Fruit fly (Drosophila melanogaster) whole organism, embryonic: ENCODE data around the gene Sirup.
A peak's percentile ranks its signal among the peaks of the same experiment; 100 is the strongest.

Experiments used
- B-H2 ChIP-seq: fragments of 200-800 bp; sonication (Bioruptor generic); optimal IDR thresholded peaks from 2 replicates; lab custom pipeline; 2018; ENCODE audit warnings: missing biosample characterization, mild to moderate bottlenecking, missing genetic modification characterization
- CG1024 ChIP-seq: fragments of 200-800 bp; sonication (Bioruptor generic); IDR thresholded peaks from 2 replicates; pipeline ENCODE4 v1.3.6; 2022; ENCODE audit warnings: missing biosample characterization, missing genetic modification characterization
- CG16813 ChIP-seq: fragments of 200-800 bp; sonication (Bioruptor generic); IDR thresholded peaks from 3 replicates; pipeline ENCODE4 v1.3.6; 2022; ENCODE audit warnings: missing biosample characterization, missing genetic modification characterization; ENCODE audit not compliant: partially characterized antibody
- CG17802 ChIP-seq: fragments of 200-800 bp; sonication (Bioruptor generic); optimal IDR thresholded peaks from 2 replicates; lab custom pipeline; 2018; ENCODE audit warnings: missing biosample characterization, mild to moderate bottlenecking, missing genetic modification characterization, moderate library complexity
- CG18011 ChIP-seq: fragments of 200-800 bp; sonication (Bioruptor generic); optimal IDR thresholded peaks from 2 replicates; lab custom pipeline; 2017; ENCODE audit warnings: missing biosample characterization, missing genetic modification characterization, mild to moderate bottlenecking, moderate library complexity, missing genotype
- CG2875 ChIP-seq: fragments of 200-800 bp; sonication (Bioruptor generic); optimal IDR thresholded peaks from 2 replicates; lab custom pipeline; 2017; ENCODE audit warnings: missing biosample characterization, mild to moderate bottlenecking, missing genetic modification characterization, missing genetic modification reagents
- CG32772 ChIP-seq: fragments of 200-800 bp; sonication (Bioruptor generic); IDR thresholded peaks from 2 replicates; pipeline ENCODE4 v1.3.6; 2022; ENCODE audit warnings: missing biosample characterization, missing genetic modification characterization
- CG34422 ChIP-seq: fragments of 200-800 bp; sonication (Bioruptor generic); IDR thresholded peaks from 3 replicates; pipeline ENCODE4 v1.3.6; 2022; ENCODE audit warnings: missing biosample characterization, missing genetic modification characterization
- CG3726 ChIP-seq: fragments of 200-800 bp; sonication (Bioruptor generic); IDR thresholded peaks from 3 replicates; pipeline ENCODE4, ENCODE4 v1.3.6; 2022; ENCODE audit warnings: missing biosample characterization, missing genetic modification characterization
- CG3847 ChIP-seq: fragments of 200-800 bp; sonication (Bioruptor generic); IDR thresholded peaks from 2 replicates; pipeline ENCODE4 v1.3.6; 2022; ENCODE audit warnings: missing biosample characterization, missing genetic modification characterization
- CG4707 ChIP-seq: fragments of 200-800 bp; sonication (Bioruptor generic); optimal IDR thresholded peaks from 2 replicates; lab custom pipeline; 2018; ENCODE audit warnings: missing biosample characterization, mild to moderate bottlenecking, missing genetic modification characterization, moderate library complexity
- CG5180 ChIP-seq: fragments of 200-800 bp; sonication (Bioruptor generic); optimal IDR thresholded peaks from 3 replicates; lab custom pipeline; 2017; ENCODE audit warnings: missing biosample characterization, missing genetic modification characterization, mild to moderate bottlenecking, moderate library complexity, missing genetic modification reagents
- CG6254 ChIP-seq: fragments of 200-800 bp; sonication (Bioruptor generic); optimal IDR thresholded peaks from 3 replicates; lab custom pipeline; 2017; ENCODE audit warnings: mild to moderate bottlenecking, missing biosample characterization, missing genetic modification reagents, missing genetic modification characterization
- CG6765 ChIP-seq: fragments of 200-800 bp; sonication (Bioruptor generic); optimal IDR thresholded peaks from 3 replicates; lab custom pipeline; 2017; ENCODE audit warnings: missing biosample characterization, mild to moderate bottlenecking, missing genetic modification characterization
- CG6854 ChIP-seq: fragments of 200-800 bp; sonication (Bioruptor generic); optimal IDR thresholded peaks from 3 replicates; lab custom pipeline; 2017; ENCODE audit warnings: missing biosample characterization, mild to moderate bottlenecking, missing genetic modification characterization
- CG7786 ChIP-seq: fragments of 200-800 bp; sonication (Bioruptor generic); optimal IDR thresholded peaks from 2 replicates; lab custom pipeline; 2016; ENCODE audit warnings: missing biosample characterization, missing genetic modification characterization
- CG7839 ChIP-seq: fragments of 200-800 bp; sonication (Bioruptor generic); optimal IDR thresholded peaks from 3 replicates; lab custom pipeline; 2018; ENCODE audit warnings: missing biosample characterization, mild to moderate bottlenecking, missing genetic modification characterization, moderate library complexity
- D19A ChIP-seq: fragments of 200-800 bp; optimal IDR thresholded peaks from 3 replicates; lab custom pipeline; 2019; ENCODE audit warnings: missing biosample characterization, mild to moderate bottlenecking, missing genetic modification characterization, moderate library complexity
- HLH4C ChIP-seq: fragments of 200-800 bp; sonication (Bioruptor generic); IDR thresholded peaks from 3 replicates; pipeline ENCODE4 v1.3.6; 2022; ENCODE audit warnings: missing biosample characterization, missing genetic modification characterization; ENCODE audit not compliant: partially characterized antibody
- Hand ChIP-seq: fragments of 200-800 bp; sonication (Bioruptor generic); optimal IDR thresholded peaks from 2 replicates; lab custom pipeline; 2017; ENCODE audit warnings: mild to moderate bottlenecking, missing biosample characterization, missing genetic modification reagents, missing genetic modification characterization
- Lpt ChIP-seq: fragments of >200 bp; optimal IDR thresholded peaks from 2 replicates; lab custom pipeline; 2018; ENCODE audit warnings: missing biosample characterization, missing genetic modification characterization
- Mes4 ChIP-seq: fragments of 200-800 bp; sonication (Bioruptor generic); optimal IDR thresholded peaks from 2 replicates; lab custom pipeline; 2016; ENCODE audit warnings: missing biosample characterization, missing genetic modification characterization
- Mrtf ChIP-seq: fragments of 200-800 bp; sonication (Bioruptor generic); IDR thresholded peaks from 3 replicates; pipeline ENCODE4 v1.3.6; 2022; ENCODE audit warnings: missing biosample characterization, missing genetic modification characterization
- Nf-YC ChIP-seq: fragments of 200-800 bp; optimal IDR thresholded peaks from 3 replicates; lab custom pipeline; 2019; ENCODE audit warnings: missing biosample characterization, mild to moderate bottlenecking, missing genetic modification characterization, moderate library complexity
- Oaz ChIP-seq: fragments of 200-800 bp; sonication (Bioruptor generic); IDR thresholded peaks from 2 replicates; pipeline ENCODE4 v1.3.6; 2022; ENCODE audit warnings: missing biosample characterization, missing genetic modification characterization
- Sox102F ChIP-seq: fragments of 200-800 bp; sonication (Bioruptor generic); optimal IDR thresholded peaks from 2 replicates; lab custom pipeline; 2018; ENCODE audit warnings: missing biosample characterization, mild to moderate bottlenecking, missing genetic modification characterization, moderate library complexity
- Ssrp ChIP-seq: fragments of 200-800 bp; sonication (Bioruptor generic); optimal IDR thresholded peaks from 2 replicates; lab custom pipeline; 2018; ENCODE audit warnings: missing biosample characterization, mild to moderate bottlenecking, missing genetic modification characterization, moderate library complexity
- amos ChIP-seq: fragments of 200-800 bp; sonication (Bioruptor generic); IDR thresholded peaks from 2 replicates; pipeline ENCODE4 v1.3.6; 2022; ENCODE audit warnings: missing biosample characterization, missing genetic modification characterization; ENCODE audit not compliant: partially characterized antibody
- ap ChIP-seq: fragments of 200-800 bp; sonication (Bioruptor generic); IDR thresholded peaks from 2 replicates; pipeline ENCODE4 v1.3.6; 2022; ENCODE audit warnings: missing biosample characterization, missing genetic modification characterization
- ash1 ChIP-seq: fragments of 200-800 bp; sonication (Bioruptor generic); optimal IDR thresholded peaks from 2 replicates; lab custom pipeline; 2018; ENCODE audit warnings: missing biosample characterization, mild to moderate bottlenecking, missing genetic modification characterization
- crol ChIP-seq: fragments of 200-800 bp; sonication (Bioruptor generic); IDR thresholded peaks from 2 replicates; pipeline ENCODE4 v1.3.6; 2022; ENCODE audit warnings: missing biosample characterization, missing genetic modification characterization
- eyg ChIP-seq: fragments of 200-800 bp; sonication (Bioruptor generic); optimal IDR thresholded peaks from 3 replicates; lab custom pipeline; 2016; ENCODE audit warnings: missing biosample characterization, missing genetic modification characterization
- fd96Cb ChIP-seq: fragments of 200-800 bp; sonication (Bioruptor generic); optimal IDR thresholded peaks from 2 replicates; lab custom pipeline; 2018; ENCODE audit warnings: missing biosample characterization, mild to moderate bottlenecking, missing genetic modification characterization, moderate library complexity
- gem ChIP-seq: fragments of 200-800 bp; sonication (Bioruptor generic); optimal IDR thresholded peaks from 2 replicates; lab custom pipeline; 2019; ENCODE audit warnings: missing biosample characterization, mild to moderate bottlenecking, missing genetic modification characterization, moderate library complexity
- gfzf ChIP-seq: fragments of 200-800 bp; sonication (Bioruptor generic); optimal IDR thresholded peaks from 2 replicates; lab custom pipeline; 2016; ENCODE audit warnings: missing biosample characterization, mild to moderate bottlenecking, missing genetic modification characterization, moderate library complexity
- hkb ChIP-seq, 2 experiments: fragments of 200-800 bp in 1 of 2; fragments of >200 bp in 1 of 2; sonication (Bioruptor generic) in 1 of 2; IDR thresholded peaks in 1 of 2; optimal IDR thresholded peaks in 1 of 2; 2 replicates each; pipeline versions ENCODE4 v1.3.6 to Lab custom; 2017 to 2022; ENCODE audit warnings: missing biosample characterization in 1 of 2, missing genetic modification characterization in 1 of 2
- jing ChIP-seq: fragments of 200-800 bp; sonication (Bioruptor generic); optimal IDR thresholded peaks from 2 replicates; lab custom pipeline; 2018; ENCODE audit warnings: missing biosample characterization, mild to moderate bottlenecking, missing genetic modification characterization
- lola ChIP-seq, 3 experiments: fragments of >200 bp in 2 of 3; fragments of 200-800 bp in 1 of 3; sonication (Bioruptor generic) in 1 of 3; optimal IDR thresholded peaks; 2 replicates each; lab custom pipeline; 2017 to 2019; ENCODE audit warnings: missing biosample characterization in 3 of 3, missing genetic modification characterization in 3 of 3, mild to moderate bottlenecking in 1 of 3, moderate library complexity in 1 of 3
- mirr ChIP-seq: fragments of 200-800 bp; sonication (Bioruptor generic); optimal IDR thresholded peaks from 3 replicates; lab custom pipeline; 2018; ENCODE audit warnings: missing biosample characterization, mild to moderate bottlenecking, missing genetic modification characterization
- pita ChIP-seq: fragments of 200-800 bp; sonication (Bioruptor generic); optimal IDR thresholded peaks from 2 replicates; lab custom pipeline; 2017; ENCODE audit warnings: missing biosample characterization, mild to moderate bottlenecking, missing genetic modification characterization
- pzg ChIP-seq: fragments of 200-800 bp; sonication (Bioruptor generic); optimal IDR thresholded peaks from 3 replicates; lab custom pipeline; 2018; ENCODE audit warnings: missing biosample characterization, mild to moderate bottlenecking, missing genetic modification characterization, moderate library complexity
- ro ChIP-seq: fragments of 200-800 bp; sonication (Bioruptor generic); IDR thresholded peaks from 2 replicates; pipeline ENCODE4 v1.3.6; 2022; ENCODE audit warnings: missing biosample characterization, missing genetic modification characterization
- sd ChIP-seq: fragments of 200-800 bp; sonication (Bioruptor generic); optimal IDR thresholded peaks from 3 replicates; lab custom pipeline; 2018; ENCODE audit warnings: missing biosample characterization, mild to moderate bottlenecking, missing genetic modification characterization, moderate library complexity
- shn ChIP-seq: fragments of 200-800 bp; sonication (Bioruptor generic); optimal IDR thresholded peaks from 3 replicates; lab custom pipeline; 2016; ENCODE audit warnings: missing biosample characterization, missing genetic modification characterization
- sr ChIP-seq: fragments of 200-800 bp; sonication (Bioruptor generic); IDR thresholded peaks from 3 replicates; pipeline ENCODE4 v1.3.6; 2022; ENCODE audit warnings: missing biosample characterization, missing genetic modification characterization
- tgo ChIP-seq: fragments of 200-800 bp; sonication (Bioruptor generic); IDR thresholded peaks from 3 replicates; pipeline ENCODE4 v1.3.6; 2022; ENCODE audit warnings: missing biosample characterization, missing genetic modification characterization
- vfl ChIP-seq: fragments of 200-800 bp; sonication (Bioruptor generic); optimal IDR thresholded peaks from 2 replicates; lab custom pipeline; 2016; ENCODE audit warnings: missing biosample characterization, missing genetic modification characterization
- zen2 ChIP-seq: fragments of 200-800 bp; sonication (Bioruptor generic); IDR thresholded peaks from 3 replicates; pipeline ENCODE4 v1.3.6; 2022; ENCODE audit warnings: missing biosample characterization, missing genetic modification characterization; ENCODE audit not compliant: partially characterized antibody
- zfh2 ChIP-seq: fragments of 200-800 bp; sonication (Bioruptor generic); optimal IDR thresholded peaks from 2 replicates; lab custom pipeline; 2016; ENCODE audit warnings: missing biosample characterization, missing genetic modification characterization

Sirup gene

dm6 chr2L:8029160-8029852, 30.6 kb downstream of the Sirup start, which contains the start of gene baf (continued):
- no peak for TF ChIP-seq CG32772 (GFP tag; lab: Robert Waterston, UW)
- no peak for TF ChIP-seq Hand
- no peak for TF ChIP-seq CG2875 (GFP tag; lab: Kevin White, UChicago)
- peak; percentile 60; the same call in 1 of the 2 replicates for TF ChIP-seq amos
- TF ChIP-seq shn (GFP tag; lab: Kevin White, UChicago): no peak
- TF ChIP-seq vfl (GFP tag; lab: Kevin White, UChicago): no peak
- TF ChIP-seq Sox102F (GFP tag; lab: Kevin White, UChicago): no peak
- TF ChIP-seq CG3726 (GFP tag; lab: Robert Waterston, UW): no peak
- peak; percentile 10 for TF ChIP-seq eyg
- no peak for TF ChIP-seq fd96Cb (tag; lab: Kevin White, UChicago)
- no peak for TF ChIP-seq ro (GFP tag; lab: Robert Waterston, UW)
- TF ChIP-seq pita: no peak
- TF ChIP-seq sr: no peak
- no peak for TF ChIP-seq CG17802 (tag; lab: Kevin White, UChicago)
- no peak for TF ChIP-seq zen2 (GFP tag; lab: Robert Waterston, UW)
- no peak for TF ChIP-seq CG18011 (GFP tag; lab: Kevin White, UChicago)
- TF ChIP-seq HLH4C: no peak
- TF ChIP-seq CG6254 (GFP tag; lab: Kevin White, UChicago): no peak
- TF ChIP-seq Ssrp: no peak
- no peak for TF ChIP-seq Oaz
- TF ChIP-seq Mrtf (GFP tag; lab: Robert Waterston, UW): no peak
- no peak for TF ChIP-seq CG5180
- no peak for TF ChIP-seq Lpt
- peak; percentile 47; the same call in 1 of the 3 replicates for TF ChIP-seq CG34422 (GFP tag; lab: Robert Waterston, UW)
- peak; percentile 17 for TF ChIP-seq Nf-YC (tag; lab: Kevin White, UChicago)
- no peak for TF ChIP-seq B-H2
- peak; percentile 61 for TF ChIP-seq pzg (GFP tag; lab: Kevin White, UChicago)
- TF ChIP-seq lola (GFP tag; optimal IDR thresholded peaks at IDR 0.05; lab: Kevin White, UChicago): no peak
- TF ChIP-seq sd (tag; lab: Kevin White, UChicago): peak; percentile 81
- TF ChIP-seq CG6854 (GFP tag; lab: Kevin White, UChicago): no peak
- no peak for TF ChIP-seq CG1024
- TF ChIP-seq hkb (optimal IDR thresholded peaks at IDR 0.05; lab: Kevin White, UChicago): no peak
- no peak for TF ChIP-seq hkb (GFP tag; IDR thresholded peaks at IDR 0.05; lab: Robert Waterston, UW)
- TF ChIP-seq mirr (GFP tag; lab: Kevin White, UChicago): no peak
- TF ChIP-seq CG7839: no peak
- TF ChIP-seq CG16813 (GFP tag; lab: Robert Waterston, UW): peak; percentile 52; the same call in 2 of the 3 replicates
- no peak for TF ChIP-seq Mes4
- no peak for TF ChIP-seq tgo (GFP tag; lab: Robert Waterston, UW)
- TF ChIP-seq zfh2: no peak
- no peak for TF ChIP-seq ash1
- no peak for TF ChIP-seq CG6765
- no peak for TF ChIP-seq crol (GFP tag; lab: Robert Waterston, UW)
- no peak for TF ChIP-seq ap
- no peak for TF ChIP-seq CG4707 (GFP tag; lab: Kevin White, UChicago)
- TF ChIP-seq jing (GFP tag; lab: Kevin White, UChicago): no peak
- TF ChIP-seq gfzf: peak; percentile 85
- no peak for TF ChIP-seq gem (tag; lab: Kevin White, UChicago)
- no peak for TF ChIP-seq CG7786 (GFP tag; lab: Kevin White, UChicago)
- TF ChIP-seq D19A (tag; lab: Kevin White, UChicago): no peak
- no peak for TF ChIP-seq CG3847
